Fruit fly (Drosophila melanogaster): ENCODE results near the gene Eip74EF.
A peak's percentile ranks its signal among the peaks of the same experiment; 100 is the strongest.

The Eip74EF gene

DNA sequence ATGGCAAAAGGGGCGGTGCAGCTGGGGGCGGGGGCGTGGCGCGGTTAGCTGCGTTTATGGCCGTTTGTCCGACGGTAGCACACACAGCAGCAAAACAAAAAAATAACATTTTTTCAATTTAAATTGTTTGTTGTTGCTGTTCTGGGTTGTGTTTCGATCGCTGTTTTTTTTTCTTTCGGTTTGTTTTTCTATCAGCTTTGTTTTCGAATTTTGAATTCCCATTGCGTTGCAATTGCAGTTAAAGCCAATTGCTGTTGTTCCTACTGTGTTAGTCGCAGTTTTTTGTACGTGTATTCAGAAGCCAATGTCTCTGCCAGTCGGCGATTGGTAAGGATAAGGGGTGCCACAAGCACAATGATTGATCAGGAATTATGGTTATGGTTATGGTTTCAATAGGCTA, 31.8 kb downstream of the Eip74EF start:
- TF ChIP-seq CG9948 (tag; optimal IDR thresholded peaks at IDR 0.05) (no peak), Pif1A (GFP tag; optimal IDR thresholded peaks at IDR 0.05) (no peak), fd96Ca (GFP tag; IDR thresholded peaks at IDR 0.05) (peak; percentile 66; the same call in 2 of the 3 replicates), CG12605 (GFP tag; IDR thresholded peaks at IDR 0.05) (0 out of 2 replicates have a peak, but pooled peaks have one; percentile 7), CG8301 (tag; optimal IDR thresholded peaks at IDR 0.05) (no peak), CG13204 (GFP tag; optimal IDR thresholded peaks at IDR 0.05) (no peak), CG15710 (tag; optimal IDR thresholded peaks at IDR 0.05) (no peak), CG4496 (GFP tag; IDR thresholded peaks at IDR 0.05) (peak; percentile 39; the same call in 1 of the 3 replicates), CG32121 (GFP tag; IDR thresholded peaks at IDR 0.05) (peak; percentile 54), CG8159 (tag; optimal IDR thresholded peaks at IDR 0.05) (no peak)

DNA sequence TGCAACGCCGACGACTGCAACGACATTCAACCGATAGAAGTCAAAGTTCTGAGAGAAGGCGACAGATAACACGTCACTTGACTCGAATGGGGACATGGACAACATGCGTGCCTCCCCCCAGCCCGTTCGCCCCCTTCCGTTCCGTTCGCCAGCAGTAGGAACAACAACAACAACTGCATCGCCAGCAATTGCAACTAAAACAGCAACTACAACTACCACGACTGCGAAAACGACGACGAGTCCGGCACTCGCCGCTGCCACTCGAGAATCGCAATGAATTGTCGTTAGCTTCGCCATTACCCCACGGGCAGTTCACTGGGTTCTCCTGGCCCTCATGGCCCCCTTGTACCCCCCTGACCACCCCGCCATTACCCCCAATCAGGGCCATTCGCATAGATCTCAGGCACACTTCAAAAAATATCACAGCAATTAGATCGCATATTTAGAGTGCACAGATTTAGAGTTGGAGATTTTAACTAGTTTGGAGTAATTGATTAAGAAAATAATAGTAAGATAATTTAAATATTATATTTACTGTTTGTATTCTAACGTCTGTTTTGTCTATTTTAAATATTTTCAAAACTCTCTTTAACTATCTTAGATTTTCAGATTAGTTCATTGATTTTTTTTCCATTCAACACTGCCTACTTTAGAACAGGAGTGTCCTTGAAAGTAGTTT, 32.6 kb downstream of the Eip74EF start:
- TF ChIP-seq CG4496 (GFP tag; IDR thresholded peaks at IDR 0.05) (0 out of 3 replicates have a peak, but pooled peaks have one; percentile 11), Snoo (tag; optimal IDR thresholded peaks at IDR 0.05) (no peak), CG17806 (tag; optimal IDR thresholded peaks at IDR 0.05) (no peak), CG8159 (tag; optimal IDR thresholded peaks at IDR 0.05) (no peak), Ets98B (GFP tag; IDR thresholded peaks at IDR 0.05) (peak; percentile 50; the same call in 1 of the 2 replicates), rn (GFP tag; IDR thresholded peaks at IDR 0.05) (no peak), CG13204 (GFP tag; optimal IDR thresholded peaks at IDR 0.05) (peak; percentile 34), CG15710 (tag; optimal IDR thresholded peaks at IDR 0.05) (no peak), gl (tag; optimal IDR thresholded peaks at IDR 0.05) (no peak), CG9948 (tag; optimal IDR thresholded peaks at IDR 0.05) (peak; percentile 21), CG10348 (GFP tag; IDR thresholded peaks at IDR 0.05) (0 out of 2 replicates have a peak, but pooled peaks have one; percentile 48), CG14655 (GFP tag; optimal IDR thresholded peaks at IDR 0.05) (peak; percentile 55), D1 (tag; optimal IDR thresholded peaks at IDR 0.05) (no peak), CG34367 (tag; optimal IDR thresholded peaks at IDR 0.05) (no peak), CG32121 (GFP tag; IDR thresholded peaks at IDR 0.05) (peak; percentile 83), CG8301 (tag; optimal IDR thresholded peaks at IDR 0.05) (peak; percentile 12), fd96Ca (GFP tag; IDR thresholded peaks at IDR 0.05) (peak; percentile 53; the same call in 1 of the 3 replicates), Pif1A (GFP tag; optimal IDR thresholded peaks at IDR 0.05) (no peak), EcR (GFP tag; optimal IDR thresholded peaks at IDR 0.05) (peak; percentile 6), Pif1B (GFP tag; optimal IDR thresholded peaks at IDR 0.05) (no peak), CG12605 (GFP tag; IDR thresholded peaks at IDR 0.05) (no peak)

DNA sequence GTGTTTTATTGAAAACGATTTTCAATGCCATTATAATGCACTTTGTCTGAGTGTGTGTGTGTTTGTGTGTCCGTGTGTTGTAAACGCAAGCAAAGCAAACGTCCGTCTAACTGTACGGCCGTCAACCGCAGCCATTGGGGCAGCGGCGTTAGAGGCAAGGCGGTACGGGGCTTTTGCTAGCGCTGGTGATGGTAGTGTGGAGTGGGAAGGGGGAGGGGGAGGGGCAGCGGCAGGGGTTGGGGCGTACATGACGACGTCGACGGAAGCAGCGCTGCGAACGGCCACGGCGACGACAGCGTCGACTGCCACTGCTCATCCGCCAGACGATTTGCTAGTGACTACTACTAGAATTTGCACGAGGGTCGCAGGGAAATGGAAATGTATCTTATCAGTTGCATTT, 34.4 kb downstream of the Eip74EF start:
- no peak for TF ChIP-seq Snoo (tag; optimal IDR thresholded peaks at IDR 0.05)
- TF ChIP-seq CG15710 (tag; optimal IDR thresholded peaks at IDR 0.05), result no peak
- no peak for TF ChIP-seq gl (tag; optimal IDR thresholded peaks at IDR 0.05)
- peak; percentile 20 for TF ChIP-seq CG13204 (GFP tag; optimal IDR thresholded peaks at IDR 0.05)
- no peak for TF ChIP-seq CG34367 (tag; optimal IDR thresholded peaks at IDR 0.05)
- peak; percentile 39 for TF ChIP-seq Ets98B (GFP tag; IDR thresholded peaks at IDR 0.05)
- TF ChIP-seq CG8159 (tag; optimal IDR thresholded peaks at IDR 0.05), result no peak
- peak; percentile 55; the same call in 1 of the 3 replicates for TF ChIP-seq CG4496 (GFP tag; IDR thresholded peaks at IDR 0.05)
- peak; percentile 49; the same call in 1 of the 2 replicates for TF ChIP-seq CG32121 (GFP tag; IDR thresholded peaks at IDR 0.05)
- peak; percentile 38; the same call in 2 of the 3 replicates for TF ChIP-seq fd96Ca (GFP tag; IDR thresholded peaks at IDR 0.05)

DNA sequence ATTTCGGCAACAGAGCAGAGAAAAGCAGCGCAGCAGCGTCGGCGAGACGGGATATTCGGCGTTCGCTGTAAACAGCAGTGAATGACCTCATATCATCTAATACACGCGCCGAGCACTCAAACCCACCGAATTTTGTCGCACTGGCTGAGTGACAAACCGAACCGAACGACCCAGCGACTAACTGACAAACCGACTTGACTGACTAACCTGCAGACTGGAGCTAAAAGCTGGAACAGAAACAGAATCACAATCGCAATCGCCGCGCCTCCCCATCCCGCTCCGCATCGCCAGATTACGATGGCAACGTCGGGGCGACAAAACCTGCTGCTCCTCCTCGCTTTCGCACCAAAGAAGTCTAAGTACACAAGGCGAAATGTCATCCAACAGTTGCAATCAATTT, 39.5 kb downstream of the Eip74EF start:
- TF ChIP-seq CG13204 (GFP tag; optimal IDR thresholded peaks at IDR 0.05), result peak; percentile 23
- no peak for TF ChIP-seq CG14655 (GFP tag; optimal IDR thresholded peaks at IDR 0.05)

DNA sequence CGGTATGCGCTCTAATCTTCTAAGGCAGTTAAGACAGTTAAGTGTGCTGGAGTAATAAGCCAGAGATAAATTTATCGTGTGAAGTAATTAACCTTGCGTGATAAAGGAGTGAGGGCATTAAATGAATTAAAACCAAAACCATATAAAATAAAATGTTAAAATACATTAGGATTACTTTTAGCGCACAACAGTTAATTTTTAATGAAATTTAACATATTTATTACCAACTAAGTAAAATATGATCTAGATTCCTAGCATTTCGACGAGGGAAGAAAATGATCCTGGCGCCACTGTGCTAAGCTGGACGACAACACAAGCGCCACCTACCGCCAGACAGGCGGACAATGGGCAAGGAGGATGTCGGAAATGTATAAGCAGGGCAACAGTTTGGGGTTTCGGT, 40.0 kb downstream of the Eip74EF start:
- TF ChIP-seq CG14655 (GFP tag; optimal IDR thresholded peaks at IDR 0.05), result peak; percentile 14
- peak; percentile 80 for TF ChIP-seq CG9948 (tag; optimal IDR thresholded peaks at IDR 0.05)
- no peak for TF ChIP-seq rn (GFP tag; IDR thresholded peaks at IDR 0.05)
- TF ChIP-seq CG17806 (tag; optimal IDR thresholded peaks at IDR 0.05), result peak; percentile 53
- no peak for TF ChIP-seq Ets98B (GFP tag; IDR thresholded peaks at IDR 0.05)
- TF ChIP-seq CG34367 (tag; optimal IDR thresholded peaks at IDR 0.05), result peak; percentile 29
- no peak for TF ChIP-seq CG8159 (tag; optimal IDR thresholded peaks at IDR 0.05)
- peak; percentile 26 for TF ChIP-seq Pif1A (GFP tag; optimal IDR thresholded peaks at IDR 0.05)
- no peak for TF ChIP-seq fd96Ca (GFP tag; IDR thresholded peaks at IDR 0.05)
- TF ChIP-seq CG15710 (tag; optimal IDR thresholded peaks at IDR 0.05), result peak; percentile 18
- TF ChIP-seq Snoo (tag; optimal IDR thresholded peaks at IDR 0.05), result peak; percentile 26
- TF ChIP-seq CG32121 (GFP tag; IDR thresholded peaks at IDR 0.05), result no peak
- TF ChIP-seq Pif1B (GFP tag; optimal IDR thresholded peaks at IDR 0.05), result peak; percentile 2
- no peak for TF ChIP-seq D1 (tag; optimal IDR thresholded peaks at IDR 0.05)
- TF ChIP-seq EcR (GFP tag; optimal IDR thresholded peaks at IDR 0.05), result no peak
- TF ChIP-seq CG12605 (GFP tag; IDR thresholded peaks at IDR 0.05), result no peak

DNA sequence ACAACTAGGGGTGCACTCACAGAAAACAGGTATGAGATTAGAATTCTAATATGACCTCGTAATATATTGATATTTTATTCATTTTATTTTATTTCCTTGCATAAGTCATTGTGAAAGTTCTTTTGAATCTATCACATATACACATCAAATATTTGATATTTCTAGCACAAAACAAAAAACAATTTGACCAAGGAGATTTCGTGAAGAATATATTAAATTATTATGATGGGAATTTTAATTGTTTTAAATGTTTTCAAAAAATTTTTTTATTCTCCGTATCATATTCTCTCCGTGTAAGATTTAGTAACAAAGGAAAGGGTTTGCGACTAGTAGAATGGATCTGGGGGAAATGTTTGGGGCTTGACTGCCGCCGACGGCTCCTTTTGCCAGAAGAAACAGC, 40.7 kb downstream of the Eip74EF start:
- TF ChIP-seq D1 (tag; optimal IDR thresholded peaks at IDR 0.05), result peak; percentile 99
- peak; percentile 83 for TF ChIP-seq CG4496 (GFP tag; IDR thresholded peaks at IDR 0.05)
- no peak for TF ChIP-seq CG10348 (GFP tag; IDR thresholded peaks at IDR 0.05)
- no peak for TF ChIP-seq fd96Ca (GFP tag; IDR thresholded peaks at IDR 0.05)
- TF ChIP-seq CG9948 (tag; optimal IDR thresholded peaks at IDR 0.05), result peak; percentile 100
- TF ChIP-seq CG13204 (GFP tag; optimal IDR thresholded peaks at IDR 0.05), result peak; percentile 34
- peak; percentile 82 for TF ChIP-seq CG8301 (tag; optimal IDR thresholded peaks at IDR 0.05)
- TF ChIP-seq CG15710 (tag; optimal IDR thresholded peaks at IDR 0.05), result peak; percentile 98
- TF ChIP-seq Pif1B (GFP tag; optimal IDR thresholded peaks at IDR 0.05), result peak; percentile 80
- peak; percentile 44 for TF ChIP-seq EcR (GFP tag; optimal IDR thresholded peaks at IDR 0.05)
- peak; percentile 99 for TF ChIP-seq CG17806 (tag; optimal IDR thresholded peaks at IDR 0.05)
- no peak; the same call in 1 of the 2 replicates for TF ChIP-seq rn (GFP tag; IDR thresholded peaks at IDR 0.05)
- peak; percentile 69 for TF ChIP-seq CG12605 (GFP tag; IDR thresholded peaks at IDR 0.05)
- TF ChIP-seq CG34367 (tag; optimal IDR thresholded peaks at IDR 0.05), result peak; percentile 98
- peak; percentile 86 for TF ChIP-seq Pif1A (GFP tag; optimal IDR thresholded peaks at IDR 0.05)
- TF ChIP-seq CG8159 (tag; optimal IDR thresholded peaks at IDR 0.05), result peak; percentile 99
- TF ChIP-seq Snoo (tag; optimal IDR thresholded peaks at IDR 0.05), result peak; percentile 71
- peak; percentile 66 for TF ChIP-seq CG32121 (GFP tag; IDR thresholded peaks at IDR 0.05)
- TF ChIP-seq CG14655 (GFP tag; optimal IDR thresholded peaks at IDR 0.05), result peak; percentile 91
- peak; percentile 66 for TF ChIP-seq Ets98B (GFP tag; IDR thresholded peaks at IDR 0.05)
- peak; percentile 92 for TF ChIP-seq gl (tag; optimal IDR thresholded peaks at IDR 0.05)
